Fruit fly (Drosophila melanogaster) whole organism, embryonic: ENCODE measurements around the gene sa.

Experiments
- Antp ChIP-seq: fragments of 200-800 bp; sonication (Bioruptor generic); optimal IDR thresholded peaks from 3 replicates; lab custom pipeline; 2016; ENCODE audit warnings: missing biosample characterization, missing genetic modification characterization
- CG10654 ChIP-seq: fragments of 200-800 bp; sonication (Bioruptor generic); optimal IDR thresholded peaks from 2 replicates; lab custom pipeline; 2016; ENCODE audit warnings: missing biosample characterization, missing genetic modification characterization
- CG10979 ChIP-seq: fragments of 200-800 bp; sonication (Bioruptor generic); optimal IDR thresholded peaks from 2 replicates; lab custom pipeline; 2018; ENCODE audit warnings: missing biosample characterization, mild to moderate bottlenecking, missing genetic modification characterization, moderate library complexity
- CG11085 ChIP-seq: fragments of 200-800 bp; sonication (Bioruptor generic); IDR thresholded peaks from 2 replicates; pipeline ENCODE4 v1.3.6; 2022; ENCODE audit warnings: missing biosample characterization, missing genetic modification characterization
- CG11695 ChIP-seq: fragments of 200-800 bp; sonication (Bioruptor generic); IDR thresholded peaks from 3 replicates; pipeline ENCODE4 v1.3.6; 2022; ENCODE audit warnings: missing biosample characterization, missing genetic modification characterization
- CG11696 ChIP-seq: fragments of 200-800 bp; sonication (Bioruptor generic); IDR thresholded peaks from 2 replicates; pipeline ENCODE4 v1.3.6; 2022; ENCODE audit warnings: missing biosample characterization, missing genetic modification characterization
- CG12071 ChIP-seq: fragments of 200-800 bp; sonication (Bioruptor generic); optimal IDR thresholded peaks from 3 replicates; lab custom pipeline; 2018; ENCODE audit warnings: missing biosample characterization, mild to moderate bottlenecking, missing genetic modification characterization
- CG12155 ChIP-seq: fragments of 200-800 bp; sonication (Bioruptor generic); optimal IDR thresholded peaks from 3 replicates; lab custom pipeline; 2016; ENCODE audit warnings: missing biosample characterization, missing genetic modification characterization
- CG13775 ChIP-seq: fragments of 200-800 bp; sonication (Bioruptor generic); optimal IDR thresholded peaks from 3 replicates; lab custom pipeline; 2017; ENCODE audit warnings: missing biosample characterization, mild to moderate bottlenecking, missing genetic modification characterization
- CG15011 ChIP-seq: fragments of 200-800 bp; sonication (Bioruptor generic); optimal IDR thresholded peaks from 3 replicates; lab custom pipeline; 2018; ENCODE audit warnings: missing biosample characterization, mild to moderate bottlenecking, missing genetic modification characterization
- CG18599 ChIP-seq: fragments of 200-800 bp; sonication (Bioruptor generic); optimal IDR thresholded peaks from 3 replicates; lab custom pipeline; 2017; ENCODE audit warnings: missing biosample characterization, missing genetic modification characterization, mild to moderate bottlenecking, moderate library complexity, missing genetic modification reagents
- CG2120 ChIP-seq: fragments of 200-800 bp; sonication (Bioruptor generic); optimal IDR thresholded peaks from 3 replicates; lab custom pipeline; 2016; ENCODE audit warnings: missing biosample characterization, missing genetic modification characterization
- CG2678 ChIP-seq: fragments of 200-800 bp; sonication (Bioruptor generic); optimal IDR thresholded peaks from 3 replicates; lab custom pipeline; 2019; ENCODE audit warnings: missing biosample characterization, mild to moderate bottlenecking, missing genetic modification characterization, moderate library complexity
- CG31441 ChIP-seq: fragments of 200-800 bp; sonication (Bioruptor generic); IDR thresholded peaks from 2 replicates; pipeline ENCODE4 v1.3.6; 2022; ENCODE audit warnings: missing biosample characterization, missing genetic modification characterization
- CG3847 ChIP-seq: fragments of 200-800 bp; sonication (Bioruptor generic); IDR thresholded peaks from 2 replicates; pipeline ENCODE4 v1.3.6; 2022; ENCODE audit warnings: missing biosample characterization, missing genetic modification characterization
- CG4404 ChIP-seq: fragments of 200-800 bp; sonication (Bioruptor generic); IDR thresholded peaks from 2 replicates; pipeline ENCODE4 v1.3.6; 2022; ENCODE audit warnings: missing biosample characterization, missing genetic modification characterization
- CG4730 ChIP-seq: fragments of 200-800 bp; sonication (Bioruptor generic); IDR thresholded peaks from 2 replicates; pipeline ENCODE4 v1.3.6; 2022; ENCODE audit warnings: missing biosample characterization, missing genetic modification characterization
- CG5953 ChIP-seq: fragments of 200-800 bp; sonication (Bioruptor generic); IDR thresholded peaks from 2 replicates; pipeline ENCODE4 v1.3.6; 2022; ENCODE audit warnings: missing biosample characterization, missing genetic modification characterization
- CG6813 ChIP-seq: fragments of 200-800 bp; sonication (Bioruptor generic); optimal IDR thresholded peaks from 2 replicates; lab custom pipeline; 2017; ENCODE audit warnings: missing biosample characterization, missing genetic modification characterization, mild to moderate bottlenecking, moderate library complexity, missing genetic modification reagents
- CG7839 ChIP-seq: fragments of 200-800 bp; sonication (Bioruptor generic); optimal IDR thresholded peaks from 3 replicates; lab custom pipeline; 2018; ENCODE audit warnings: missing biosample characterization, mild to moderate bottlenecking, missing genetic modification characterization, moderate library complexity
- CG8281 ChIP-seq: fragments of 200-800 bp; sonication (Bioruptor generic); optimal IDR thresholded peaks from 2 replicates; lab custom pipeline; 2018; ENCODE audit warnings: missing biosample characterization, mild to moderate bottlenecking, missing genetic modification characterization, moderate library complexity
- CHES-1-like ChIP-seq: fragments of 200-800 bp; sonication (Bioruptor generic); optimal IDR thresholded peaks from 2 replicates; lab custom pipeline; 2016; ENCODE audit warnings: missing biosample characterization, missing genetic modification characterization
- Dad ChIP-seq: fragments of 200-800 bp; sonication (Bioruptor generic); optimal IDR thresholded peaks from 3 replicates; lab custom pipeline; 2016; ENCODE audit warnings: missing biosample characterization, missing genetic modification characterization
- Dref ChIP-seq: fragments of 200-800 bp; sonication (Bioruptor generic); IDR thresholded peaks from 2 replicates; pipeline ENCODE4 v1.3.6; 2022; ENCODE audit warnings: missing biosample characterization, missing genetic modification characterization
- Drgx ChIP-seq: fragments of 200-800 bp; sonication (Bioruptor generic); IDR thresholded peaks from 2 replicates; pipeline ENCODE4 v1.3.6; 2022; ENCODE audit warnings: missing biosample characterization, missing genetic modification characterization
- Fer2 ChIP-seq: fragments of 200-800 bp; sonication (Bioruptor generic); optimal IDR thresholded peaks from 2 replicates; lab custom pipeline; 2018; ENCODE audit warnings: missing biosample characterization, mild to moderate bottlenecking, missing genetic modification characterization, moderate library complexity
- Fer3 ChIP-seq: fragments of 200-800 bp; sonication (Bioruptor generic); optimal IDR thresholded peaks from 2 replicates; lab custom pipeline; 2018; ENCODE audit warnings: missing biosample characterization, mild to moderate bottlenecking, missing genetic modification characterization, moderate library complexity
- Gug ChIP-seq: fragments of 200-800 bp; sonication (Bioruptor generic); IDR thresholded peaks from 4 replicates; pipeline ENCODE4 v1.3.6; 2022; ENCODE audit warnings: missing biosample characterization, missing genetic modification characterization
- Lhr ChIP-seq: fragments of 200-800 bp; sonication (Bioruptor generic); optimal IDR thresholded peaks from 3 replicates; lab custom pipeline; 2017; ENCODE audit warnings: mild to moderate bottlenecking, missing biosample characterization, missing genetic modification reagents, missing genetic modification characterization
- Oaz ChIP-seq: fragments of 200-800 bp; sonication (Bioruptor generic); IDR thresholded peaks from 2 replicates; pipeline ENCODE4 v1.3.6; 2022; ENCODE audit warnings: missing biosample characterization, missing genetic modification characterization
- Optix ChIP-seq: fragments of 200-800 bp; sonication (Bioruptor generic); IDR thresholded peaks from 3 replicates; pipeline ENCODE4 v1.3.6; 2022; ENCODE audit warnings: missing biosample characterization, missing genetic modification characterization
- Side ChIP-seq: fragments of 200-800 bp; sonication (Bioruptor generic); optimal IDR thresholded peaks from 2 replicates; lab custom pipeline; 2016; ENCODE audit warnings: missing biosample characterization, missing genetic modification characterization
- Spps ChIP-seq: fragments of 200-800 bp; sonication (Bioruptor generic); optimal IDR thresholded peaks from 2 replicates; lab custom pipeline; 2018; ENCODE audit warnings: missing biosample characterization, mild to moderate bottlenecking, missing genetic modification characterization
- Xrp1 ChIP-seq: fragments of 200-800 bp; sonication (Bioruptor generic); IDR thresholded peaks from 2 replicates; pipeline ENCODE4 v1.3.6; 2022; ENCODE audit warnings: missing biosample characterization, missing genetic modification characterization
- bsh ChIP-seq, 2 experiments: fragments of 200-800 bp; sonication (Bioruptor generic); optimal IDR thresholded peaks; 2 replicates each; lab custom pipeline; 2017 to 2018; ENCODE audit warnings: mild to moderate bottlenecking in 2 of 2, missing biosample characterization in 2 of 2, missing genetic modification characterization in 2 of 2, moderate library complexity in 1 of 2
- cato ChIP-seq: fragments of 200-800 bp; sonication (Bioruptor generic); optimal IDR thresholded peaks from 2 replicates; lab custom pipeline; 2016; ENCODE audit warnings: missing biosample characterization, missing genetic modification characterization, borderline replicate concordance
- cwo ChIP-seq: fragments of 200-800 bp; sonication (Bioruptor generic); optimal IDR thresholded peaks from 3 replicates; lab custom pipeline; 2017; ENCODE audit warnings: missing biosample characterization, missing genetic modification characterization, mild to moderate bottlenecking, moderate library complexity, missing genetic modification reagents
- dimm ChIP-seq: fragments of 200-800 bp; sonication (Bioruptor generic); IDR thresholded peaks from 2 replicates; pipeline ENCODE4 v1.3.6; 2022; ENCODE audit warnings: missing biosample characterization, missing genetic modification characterization
- dm ChIP-seq: fragments of 200-800 bp; sonication (Bioruptor generic); optimal IDR thresholded peaks from 3 replicates; lab custom pipeline; 2016; ENCODE audit warnings: missing biosample characterization, missing genetic modification characterization
- dmrt11E ChIP-seq: fragments of 200-800 bp; sonication (Bioruptor generic); optimal IDR thresholded peaks from 3 replicates; lab custom pipeline; 2018; ENCODE audit warnings: missing biosample characterization, mild to moderate bottlenecking, missing genetic modification characterization, moderate library complexity
- emc ChIP-seq: fragments of 200-800 bp; sonication (Bioruptor generic); optimal IDR thresholded peaks from 2 replicates; lab custom pipeline; 2016; ENCODE audit warnings: missing biosample characterization, missing genetic modification characterization
- exex ChIP-seq: fragments of 200-800 bp; sonication (Bioruptor generic); optimal IDR thresholded peaks from 4 replicates; lab custom pipeline; 2018; ENCODE audit warnings: missing biosample characterization, mild to moderate bottlenecking, missing genetic modification characterization, moderate library complexity
- gt ChIP-seq: fragments of 200-800 bp; sonication (Bioruptor generic); IDR thresholded peaks from 2 replicates; pipeline ENCODE4 v1.3.6; 2022; ENCODE audit warnings: missing biosample characterization, missing genetic modification characterization
- ham ChIP-seq: fragments of 200-800 bp; sonication (Bioruptor generic); IDR thresholded peaks from 2 replicates; pipeline ENCODE4 v1.3.6; 2022; ENCODE audit warnings: missing biosample characterization, missing genetic modification characterization
- lmd ChIP-seq: fragments of 200-800 bp; sonication (Bioruptor generic); IDR thresholded peaks from 2 replicates; pipeline ENCODE4 v1.3.6; 2022; ENCODE audit warnings: missing biosample characterization, missing genetic modification characterization
- prd ChIP-seq, 3 experiments: fragments of >200 bp in 2 of 3; fragments of 200-800 bp in 1 of 3; sonication (Bioruptor generic) in 1 of 3; optimal IDR thresholded peaks in 2 of 3; IDR thresholded peaks in 1 of 3; 2 replicates in 2 of 3; 3 replicates in 1 of 3; pipeline versions ENCODE4 v1.3.6 to Lab custom; 2017 to 2022; ENCODE audit warnings: missing biosample characterization in 1 of 3, missing genetic modification characterization in 1 of 3
- toy ChIP-seq: fragments of 200-800 bp; sonication (Bioruptor generic); IDR thresholded peaks from 2 replicates; pipeline ENCODE4 v1.3.6; 2022; ENCODE audit warnings: missing biosample characterization, missing genetic modification characterization
- usp ChIP-seq: fragments of >200 bp; optimal IDR thresholded peaks from 2 replicates; lab custom pipeline; 2017; ENCODE audit warnings: missing biosample characterization, missing genetic modification characterization
- vfl ChIP-seq: fragments of 200-800 bp; sonication (Bioruptor generic); optimal IDR thresholded peaks from 2 replicates; lab custom pipeline; 2016; ENCODE audit warnings: missing biosample characterization, missing genetic modification characterization
- zfh1 ChIP-seq: fragments of 200-800 bp; sonication (Bioruptor generic); IDR thresholded peaks from 3 replicates; pipeline ENCODE4 v1.3.6; 2022; ENCODE audit warnings: missing biosample characterization, missing genetic modification characterization

The sa gene

DNA sequence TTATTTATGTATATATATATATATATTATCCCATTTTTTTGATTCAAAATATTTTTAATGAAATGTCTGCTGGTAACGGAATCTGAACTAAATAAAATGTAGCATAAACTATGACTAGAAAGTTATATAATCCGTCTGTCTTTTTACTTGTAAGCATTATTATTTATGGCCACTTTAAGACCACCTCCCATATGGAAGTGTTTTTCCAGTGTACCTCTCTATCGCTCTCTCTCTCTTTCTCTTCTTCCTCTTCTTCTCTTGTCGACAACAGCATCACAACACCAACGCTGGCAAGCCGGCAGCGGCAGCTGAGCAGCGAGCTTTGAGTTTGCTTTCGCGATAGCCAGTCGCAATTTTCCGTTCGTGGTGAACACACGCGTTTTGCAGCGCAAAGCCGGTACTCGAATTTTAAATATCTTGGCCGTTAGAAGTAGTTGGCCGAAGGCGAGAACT, 24.4 kb downstream of the sa start, which contains the start of gene rgn (continued):
- TF ChIP-seq CG11696 (GFP tag; lab: Robert Waterston, UW) (peak; percentile 70; the same call in 1 of the 2 replicates), lmd (peak; percentile 77; the same call in 1 of the 2 replicates), CG10654 (peak; percentile 56), gt (no peak), CG11695 (GFP tag; lab: Robert Waterston, UW) (peak; percentile 77), dmrt11E (no peak), CG2678 (peak; percentile 89), CG10979 (peak; percentile 9), Spps (tag; lab: Kevin White, UChicago) (no peak), prd (optimal IDR thresholded peaks at IDR 0.05; lab: Kevin White, UChicago) (no peak), prd (GFP tag; IDR thresholded peaks at IDR 0.05; lab: Robert Waterston, UW) (peak; percentile 70), zfh1 (0 out of 3 replicates have a peak, but pooled peaks have one; percentile 14), usp (GFP tag; lab: Kevin White, UChicago) (no peak), Drgx (peak; percentile 86), vfl (no peak), CG5953 (GFP tag; lab: Robert Waterston, UW) (peak; percentile 51; the same call in 1 of the 2 replicates), Lhr (GFP tag; lab: Kevin White, UChicago) (no peak), Dad (GFP tag; lab: Kevin White, UChicago) (no peak), Xrp1 (GFP tag; lab: Robert Waterston, UW) (peak; percentile 66), CG3847 (GFP tag; lab: Robert Waterston, UW) (peak; percentile 68), CG7839 (tag; lab: Kevin White, UChicago) (peak; percentile 86), CG18599 (GFP tag; lab: Kevin White, UChicago) (peak; percentile 89), exex (peak; percentile 42), CG15011 (GFP tag; lab: Kevin White, UChicago) (peak; percentile 57), Gug (GFP tag; lab: Robert Waterston, UW) (peak; percentile 63; the same call in 1 of the 4 replicates), CHES-1-like (GFP tag; lab: Kevin White, UChicago) (peak; percentile 47), Side (GFP tag; lab: Kevin White, UChicago) (peak; percentile 13), bsh (GFP tag; optimal IDR thresholded peaks at IDR 0.05; lab: Kevin White, UChicago) (peak; percentile 40 to 83), ham (GFP tag; lab: Robert Waterston, UW) (0 out of 2 replicates have a peak, but pooled peaks have one; percentile 45), Fer2 (tag; lab: Kevin White, UChicago) (peak; percentile 68), Dref (GFP tag; lab: Robert Waterston, UW) (no peak), CG6813 (GFP tag; lab: Kevin White, UChicago) (peak; percentile 43), CG2120 (GFP tag; lab: Kevin White, UChicago) (peak; percentile 86), CG11085 (GFP tag; lab: Robert Waterston, UW) (peak; percentile 48; the same call in 1 of the 2 replicates), cato (GFP tag; lab: Kevin White, UChicago) (no peak), cwo (GFP tag; lab: Kevin White, UChicago) (peak; percentile 82), Oaz (GFP tag; lab: Robert Waterston, UW) (peak; percentile 33; the same call in 1 of the 2 replicates), dm (GFP tag; lab: Kevin White, UChicago) (peak; percentile 10), CG31441 (GFP tag; lab: Robert Waterston, UW) (peak; percentile 77), Antp (GFP tag; lab: Kevin White, UChicago) (peak; percentile 54), CG4404 (GFP tag; lab: Robert Waterston, UW) (peak; percentile 27; the same call in 1 of the 2 replicates), dimm (GFP tag; lab: Robert Waterston, UW) (peak; percentile 44; the same call in 1 of the 2 replicates), CG8281 (peak; percentile 50), Fer3 (tag; lab: Kevin White, UChicago) (peak; percentile 74), Optix (GFP tag; lab: Robert Waterston, UW) (peak; percentile 41; the same call in 1 of the 3 replicates), emc (GFP tag; lab: Kevin White, UChicago) (peak; percentile 23), CG12071 (GFP tag; lab: Kevin White, UChicago) (peak; percentile 53), CG13775 (GFP tag; lab: Kevin White, UChicago) (peak; percentile 77), CG4730 (GFP tag; lab: Robert Waterston, UW) (peak; percentile 60; the same call in 1 of the 2 replicates), CG12155 (GFP tag; lab: Kevin White, UChicago) (peak; percentile 74), toy (GFP tag; lab: Robert Waterston, UW) (0 out of 2 replicates have a peak, but pooled peaks have one; percentile 31)
